Worm (Caenorhabditis elegans) whole organism, early embryonic: ENCODE measurements around the gene rbg-3.

Source experiments
- B0310.2 ChIP-seq: sonication (generic microtip); optimal IDR thresholded peaks from 2 replicates; lab custom pipeline; 2016; ENCODE audit warnings: mild to moderate bottlenecking, missing genetic modification characterization, missing compliant biosample characterization
- F13C5.2 ChIP-seq: sonication (generic microtip); optimal IDR thresholded peaks from 2 replicates; lab custom pipeline; 2017; ENCODE audit warnings: mild to moderate bottlenecking, missing genetic modification characterization, inconsistent platforms, missing compliant biosample characterization
- aly-1 ChIP-seq: sonication (generic microtip); optimal IDR thresholded peaks from 2 replicates; lab custom pipeline; 2016; ENCODE audit warnings: missing genetic modification characterization, missing compliant biosample characterization
- ama-1 ChIP-seq: fragments of 150-350 bp; optimal IDR thresholded peaks from 2 replicates; lab custom pipeline; 2014
- ceh-13 ChIP-seq: fragments of 200-800 bp; sonication (Bioruptor generic); optimal IDR thresholded peaks from 2 replicates; lab custom pipeline; 2018; ENCODE audit warnings: mild to moderate bottlenecking, missing genetic modification characterization, missing compliant biosample characterization
- ceh-36 ChIP-seq: sonication (generic microtip); optimal IDR thresholded peaks from 2 replicates; lab custom pipeline; 2016; ENCODE audit warnings: missing genetic modification characterization, inconsistent platforms, missing compliant biosample characterization
- ets-7 ChIP-seq: sonication (generic microtip); optimal IDR thresholded peaks from 2 replicates; lab custom pipeline; 2016; ENCODE audit warnings: missing genotype, missing genetic modification characterization, missing compliant biosample characterization
- flt-1 ChIP-seq: fragments of 200-800 bp; sonication (Bioruptor generic); IDR thresholded peaks from 2 replicates; pipeline ENCODE4 v1.3.6; 2022; ENCODE audit warnings: missing genetic modification characterization, missing compliant biosample characterization
- hmbx-1 ChIP-seq: sonication (generic microtip); optimal IDR thresholded peaks from 2 replicates; lab custom pipeline; 2016; ENCODE audit warnings: mild to moderate bottlenecking, missing genetic modification characterization, missing compliant biosample characterization
- hmg-4 ChIP-seq: fragments of 200-800 bp; sonication (Bioruptor generic); optimal IDR thresholded peaks from 2 replicates; lab custom pipeline; 2018; ENCODE audit warnings: mild to moderate bottlenecking, missing genetic modification characterization, missing compliant biosample characterization
- hnd-1 ChIP-seq: sonication (generic microtip); optimal IDR thresholded peaks from 2 replicates; lab custom pipeline; 2016; ENCODE audit warnings: missing genetic modification characterization, missing compliant biosample characterization
- pes-1 ChIP-seq: fragments of 200-800 bp; sonication (Bioruptor generic); IDR thresholded peaks from 2 replicates; pipeline ENCODE4 v1.3.6; 2022; ENCODE audit warnings: missing genetic modification reagents, missing genetic modification characterization, missing compliant biosample characterization
- scrt-1 ChIP-seq: fragments of 200-800 bp; sonication (Bioruptor generic); IDR thresholded peaks from 2 replicates; pipeline ENCODE4 v1.3.6; 2022; ENCODE audit warnings: missing genetic modification characterization, missing compliant biosample characterization
- sea-1 ChIP-seq: fragments of 200-800 bp; sonication (Bioruptor generic); conservative IDR thresholded peaks from 2 replicates; pipeline ENCODE4 v1.3.6; 2022; ENCODE audit warnings: missing genetic modification characterization, missing compliant biosample characterization
- tbx-11 ChIP-seq: fragments of 200-800 bp; sonication (Bioruptor generic); IDR thresholded peaks from 2 replicates; pipeline ENCODE4 v1.3.6; 2022; ENCODE audit warnings: missing genetic modification characterization, missing compliant biosample characterization
- tbx-37 ChIP-seq: fragments of 200-800 bp; sonication (Bioruptor generic); conservative IDR thresholded peaks from 2 replicates; pipeline ENCODE4 v1.3.6; 2022; ENCODE audit warnings: missing genetic modification reagents, missing genetic modification characterization, missing compliant biosample characterization
- tra-4 ChIP-seq: sonication (generic microtip); optimal IDR thresholded peaks from 2 replicates; lab custom pipeline; 2017; ENCODE audit warnings: missing genetic modification characterization, missing compliant biosample characterization

rbg-3 gene

ce11 chrIII:4754001-4754561, at the start of gene rbg-3, which contains the start of gene rps-0:
Gene rbg-3 (plus strand): TSS chrIII:4754424.
Gene rps-0 (minus strand): TSS chrIII:4754051.
- TF ChIP-seq scrt-1 (GFP tag; lab: Robert Waterston, UW), result no peak
- TF ChIP-seq B0310.2 (tag; lab: Kevin White, UChicago), result no peak
- TF ChIP-seq F13C5.2 (tag; lab: Kevin White, UChicago), result peak; percentile 80
- TF ChIP-seq hnd-1 (tag; lab: Kevin White, UChicago), result no peak
- no peak for TF ChIP-seq sea-1 (GFP tag; lab: Robert Waterston, UW)
- TF ChIP-seq tbx-11, result no peak

ce11 chrIII:4705207-4705606, 49.0 kb upstream of the rbg-3 start, which contains the start of gene pgap-2:
Gene pgap-2 (plus strand): TSS chrIII:4705507.
- TF ChIP-seq ama-1 (no peak), B0310.2 (tag; lab: Kevin White, UChicago) (no peak), ceh-36 (tag; lab: Kevin White, UChicago) (no peak), F13C5.2 (tag; lab: Kevin White, UChicago) (no peak), pes-1 (GFP tag; lab: Robert Waterston, UW) (no peak), hmbx-1 (tag; lab: Kevin White, UChicago) (no peak)

DNA sequence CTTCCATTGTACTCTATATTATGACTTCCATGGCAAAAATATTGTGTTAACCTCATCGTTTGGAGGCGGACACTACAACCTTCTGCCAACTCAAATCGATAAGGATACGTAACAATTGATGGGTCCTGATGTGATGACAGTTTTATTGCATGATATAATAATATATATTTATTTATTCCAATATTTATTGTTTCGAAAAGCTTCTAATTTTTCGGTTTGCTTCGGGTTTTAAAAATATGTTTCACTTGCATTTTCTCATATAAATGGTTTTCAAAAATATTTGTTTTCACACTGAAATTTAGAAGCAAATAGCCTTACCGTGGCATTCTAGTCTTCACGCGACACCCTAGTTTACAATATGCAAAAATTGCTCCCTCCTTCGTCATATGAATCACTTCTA, 47.5 kb upstream of the rbg-3 start, which contains the start of gene T04A8.13:
TSS of gene T04A8.13 (plus strand) at position 301 of the 400 bp plus-strand sequence.
- TF ChIP-seq hnd-1 (tag; lab: Kevin White, UChicago) (no peak), ceh-36 (tag; lab: Kevin White, UChicago) (no peak), scrt-1 (GFP tag; lab: Robert Waterston, UW) (no peak), sea-1 (GFP tag; lab: Robert Waterston, UW) (no peak), F13C5.2 (tag; lab: Kevin White, UChicago) (no peak), ets-7 (tag; lab: Kevin White, UChicago) (no peak), hmg-4 (GFP tag; lab: Kevin White, UChicago) (no peak), flt-1 (GFP tag; lab: Robert Waterston, UW) (no peak), tra-4 (tag; lab: Kevin White, UChicago) (no peak), tbx-37 (no peak), ama-1 (no peak), aly-1 (tag; lab: Kevin White, UChicago) (no peak), B0310.2 (tag; lab: Kevin White, UChicago) (no peak), ceh-13 (no peak), pes-1 (GFP tag; lab: Robert Waterston, UW) (no peak)

ce11 chrIII:4708909-4709308, 45.3 kb upstream of the rbg-3 start, which contains the start of gene T04A8.18:
Gene T04A8.18 (plus strand): TSS chrIII:4709209.
- TF ChIP-seq flt-1 (GFP tag; lab: Robert Waterston, UW), result no peak
- TF ChIP-seq hmg-4 (GFP tag; lab: Kevin White, UChicago), result no peak
- no peak for TF ChIP-seq ets-7 (tag; lab: Kevin White, UChicago)
- TF ChIP-seq B0310.2 (tag; lab: Kevin White, UChicago), result no peak
- no peak for TF ChIP-seq tra-4 (tag; lab: Kevin White, UChicago)
- no peak for TF ChIP-seq ama-1
- TF ChIP-seq F13C5.2 (tag; lab: Kevin White, UChicago), result no peak
- no peak for TF ChIP-seq pes-1 (GFP tag; lab: Robert Waterston, UW)
- no peak for TF ChIP-seq aly-1 (tag; lab: Kevin White, UChicago)
- no peak for TF ChIP-seq sea-1 (GFP tag; lab: Robert Waterston, UW)

DNA sequence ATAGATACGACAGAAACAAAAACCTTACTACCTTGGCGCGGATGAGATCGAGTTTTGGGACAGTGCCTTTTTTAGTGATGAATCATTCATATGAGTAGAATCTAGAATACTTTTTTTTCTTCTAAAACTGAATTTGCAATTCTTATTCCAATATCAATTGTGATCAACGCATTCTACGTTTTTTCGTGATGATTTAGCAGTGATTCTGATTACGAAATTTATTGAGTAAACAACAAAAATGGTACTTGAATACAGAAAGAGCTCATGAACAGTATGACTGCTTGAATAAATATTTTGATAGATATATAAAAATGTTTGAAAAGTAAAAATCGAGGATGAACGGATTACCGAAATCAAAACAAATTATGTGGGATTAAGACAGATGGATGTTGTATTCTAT, 39.1 kb upstream of the rbg-3 start, which contains the start of gene him-18:
TSS of gene him-18 (minus strand) at position 101 of the 400 bp plus-strand sequence.
- no peak for TF ChIP-seq ceh-13

- TF ChIP-seq ets-7 (tag; lab: Kevin White, UChicago) (no peak), ceh-36 (tag; lab: Kevin White, UChicago) (no peak), flt-1 (GFP tag; lab: Robert Waterston, UW) (no peak), hmbx-1 (tag; lab: Kevin White, UChicago) (no peak)
These were observed 33.5 kb upstream of the rbg-3 start, which contains the start of gene emb-5 for ce11 chrIII:4720620-4721227. Gene emb-5 (minus strand): TSS chrIII:4720670.

DNA sequence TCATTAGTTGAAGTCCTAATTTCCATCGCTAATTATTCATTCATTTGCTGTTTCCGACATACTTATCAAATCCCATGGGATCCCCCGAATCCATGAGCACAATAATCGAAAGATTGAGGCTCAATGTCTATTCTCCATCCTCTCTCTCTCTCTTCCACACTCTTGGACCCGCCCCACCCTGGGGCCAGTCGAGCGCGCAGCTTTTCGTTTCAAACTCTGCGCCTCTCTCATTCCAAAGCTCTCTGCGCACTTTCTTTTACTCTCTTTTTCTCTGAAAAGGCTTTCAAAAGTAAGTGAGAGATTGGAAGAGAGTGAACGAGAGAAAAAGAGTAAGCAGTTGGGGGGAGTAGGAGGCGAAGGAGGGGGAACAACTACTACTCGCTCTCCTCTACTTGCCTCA, 32.5 kb upstream of the rbg-3 start, which contains the start of gene acy-1:
TSS of gene acy-1 (plus strand) at position 346 of the 400 bp plus-strand sequence.
- TF ChIP-seq hmg-4 (GFP tag; lab: Kevin White, UChicago) (peak; percentile 56), ets-7 (tag; lab: Kevin White, UChicago) (no peak), F13C5.2 (tag; lab: Kevin White, UChicago) (peak; percentile 11)

DNA sequence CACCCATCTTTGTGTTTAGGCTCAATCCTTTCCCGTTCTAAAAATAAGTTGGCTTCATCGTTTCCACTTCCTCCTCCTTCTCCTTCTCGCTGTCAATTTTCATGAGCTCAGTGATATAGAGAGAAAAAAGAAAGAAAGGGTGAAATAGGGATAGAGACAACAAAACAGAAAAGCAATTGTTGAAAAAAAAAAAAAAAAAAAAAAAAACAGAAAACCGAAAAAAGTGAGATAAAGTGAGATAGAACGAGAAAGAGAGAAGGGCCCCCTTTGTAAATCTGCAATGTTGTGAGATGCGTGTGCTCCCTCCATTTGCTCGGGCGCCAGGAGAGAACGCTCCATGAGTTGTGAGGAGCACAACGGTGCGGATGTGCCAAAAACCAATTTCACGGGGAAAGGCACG, 30.3 kb upstream of the rbg-3 start:
- no peak for TF ChIP-seq pes-1 (GFP tag; lab: Robert Waterston, UW)
- TF ChIP-seq flt-1 (GFP tag; lab: Robert Waterston, UW), result no peak
- no peak for TF ChIP-seq hmg-4 (GFP tag; lab: Kevin White, UChicago)
- TF ChIP-seq sea-1 (GFP tag; lab: Robert Waterston, UW), result no peak
- TF ChIP-seq aly-1 (tag; lab: Kevin White, UChicago), result no peak
- no peak for TF ChIP-seq hnd-1 (tag; lab: Kevin White, UChicago)
- TF ChIP-seq ets-7 (tag; lab: Kevin White, UChicago), result no peak
- TF ChIP-seq ama-1, result no peak
- no peak for TF ChIP-seq tra-4 (tag; lab: Kevin White, UChicago)
- TF ChIP-seq ceh-13, result no peak
- TF ChIP-seq B0310.2 (tag; lab: Kevin White, UChicago), result no peak
- no peak for TF ChIP-seq tbx-37
